Worm (Caenorhabditis elegans) whole organism, L4 larva: ENCODE data around the gene F19F10.11.

Experiments
- T26A8.4 ChIP-seq: fragments of 200-800 bp; sonication (Bioruptor generic); IDR thresholded peaks from 2 replicates; pipeline ENCODE4 v1.3.6; 2022; ENCODE audit warnings: missing genetic modification characterization, missing compliant biosample characterization
- attf-4 ChIP-seq: sonication (generic microtip); optimal IDR thresholded peaks from 3 replicates; lab custom pipeline; 2017; ENCODE audit warnings: missing biosample characterization, missing genetic modification characterization
- ceh-62 ChIP-seq: sonication (generic microtip); optimal IDR thresholded peaks from 2 replicates; lab custom pipeline; 2017; ENCODE audit warnings: missing biosample characterization, missing genetic modification characterization
- daf-16 ChIP-seq, 3 experiments: sonication (generic microtip); optimal IDR thresholded peaks; 2 replicates each; lab custom pipeline; 2016 to 2017; ENCODE audit warnings: missing genetic modification characterization in 3 of 3, missing genetic modification reagents in 3 of 3, mild to moderate bottlenecking in 2 of 3, missing compliant biosample characterization in 2 of 3, missing biosample characterization in 1 of 3, moderate library complexity in 1 of 3
- fos-1 ChIP-seq: fragments of 150-350 bp; optimal IDR thresholded peaks from 2 replicates; lab custom pipeline; 2014; ENCODE audit warnings: missing biosample characterization, missing genetic modification characterization
- hlh-30 ChIP-seq: sonication (generic microtip); optimal IDR thresholded peaks from 2 replicates; lab custom pipeline; 2017; ENCODE audit warnings: antibody characterized with exemption, mild to moderate bottlenecking, missing genetic modification characterization, missing compliant biosample characterization; ENCODE audit not compliant: insufficient read depth
- jun-1 ChIP-seq: fragments of 150-350 bp; optimal IDR thresholded peaks from 2 replicates; lab custom pipeline; 2014; ENCODE audit warnings: missing biosample characterization, missing genetic modification reagents, missing genetic modification characterization
- nhr-77 ChIP-seq: fragments of 150-350 bp; optimal IDR thresholded peaks from 2 replicates; lab custom pipeline; 2014; ENCODE audit warnings: missing biosample characterization, missing genetic modification characterization
- skn-1 ChIP-seq: fragments of 150-350 bp; optimal IDR thresholded peaks from 2 replicates; lab custom pipeline; 2014; ENCODE audit warnings: missing biosample characterization, missing genetic modification characterization
- snpc-4 ChIP-seq: fragments of 150-350 bp; optimal IDR thresholded peaks from 2 replicates; lab custom pipeline; 2014; ENCODE audit warnings: missing biosample characterization, missing genetic modification characterization
- tra-1 ChIP-seq: fragments of 200-800 bp; sonication (Bioruptor generic); IDR thresholded peaks from 2 replicates; pipeline ENCODE4 v1.3.6; 2022; ENCODE audit warnings: missing genetic modification reagents, missing genetic modification characterization, missing compliant biosample characterization

ce11 chrV:7547479-7547878 is 40.0 kb downstream of the F19F10.11 start, which contains the start of gene ftn-1:
- no peak for TF ChIP-seq nhr-77 (tag; lab: Kevin White, UChicago)
- no peak for TF ChIP-seq snpc-4
- TF ChIP-seq attf-4 (tag; lab: Kevin White, UChicago): no peak
- no peak for TF ChIP-seq ceh-62 (tag; lab: Kevin White, UChicago)
- no peak for TF ChIP-seq T26A8.4 (GFP tag; lab: Robert Waterston, UW)
- TF ChIP-seq tra-1: no peak
- TF ChIP-seq daf-16 (GFP tag; optimal IDR thresholded peaks at IDR 0.05; lab: Kevin White, UChicago): no peak
- peak; percentile 74 for TF ChIP-seq daf-16 (tag; optimal IDR thresholded peaks at IDR 0.05; lab: Kevin White, UChicago)
- no peak for TF ChIP-seq skn-1 (tag; lab: Kevin White, UChicago)
- no peak for TF ChIP-seq jun-1 (tag; lab: Kevin White, UChicago)
- no peak for TF ChIP-seq hlh-30
- no peak for TF ChIP-seq fos-1 (tag; lab: Kevin White, UChicago)
